Worm (Caenorhabditis elegans) whole organism, mixed stage, embryonic: ENCODE data around the gene nos-3.

ENCODE experiments used
- bed-3 ChIP-seq: fragments of 200-800 bp; sonication (Bioruptor generic); optimal IDR thresholded peaks from 3 replicates; lab custom pipeline; 2018; ENCODE audit warnings: mild to moderate bottlenecking, missing genetic modification characterization, moderate library complexity, missing compliant biosample characterization
- blmp-1 ChIP-seq: fragments of 150-350 bp; optimal IDR thresholded peaks from 2 replicates; lab custom pipeline; 2014; ENCODE audit warnings: missing biosample characterization, missing genetic modification characterization
- ceh-39 ChIP-seq: fragments of 150-350 bp; optimal IDR thresholded peaks from 2 replicates; lab custom pipeline; 2014; ENCODE audit warnings: missing biosample characterization, missing genetic modification characterization
- elt-1 ChIP-seq: sonication (generic microtip); optimal IDR thresholded peaks from 2 replicates; lab custom pipeline; 2017; ENCODE audit warnings: missing genetic modification characterization, mild to moderate bottlenecking, missing compliant biosample characterization, antibody characterized with exemption, moderate library complexity, borderline replicate concordance; ENCODE audit not compliant: insufficient read depth
- elt-3 ChIP-seq: fragments of 150-350 bp; optimal IDR thresholded peaks from 2 replicates; lab custom pipeline; 2014; ENCODE audit warnings: missing biosample characterization, missing genetic modification characterization
- lin-13 ChIP-seq: fragments of 150-350 bp; optimal IDR thresholded peaks from 2 replicates; lab custom pipeline; 2014; ENCODE audit warnings: missing biosample characterization, missing genetic modification characterization
- nhr-12 ChIP-seq: fragments of 150-350 bp; optimal IDR thresholded peaks from 2 replicates; lab custom pipeline; 2014; ENCODE audit warnings: missing biosample characterization, missing genetic modification characterization
- nhr-2 ChIP-seq: fragments of 150-350 bp; optimal IDR thresholded peaks from 2 replicates; lab custom pipeline; 2014; ENCODE audit warnings: missing biosample characterization, missing genetic modification characterization
- snpc-4 ChIP-seq: fragments of 150-350 bp; optimal IDR thresholded peaks from 2 replicates; lab custom pipeline; 2014; ENCODE audit warnings: missing biosample characterization, missing genetic modification characterization
- unc-62 ChIP-seq: fragments of 150-350 bp; optimal IDR thresholded peaks from 2 replicates; lab custom pipeline; 2014; ENCODE audit warnings: missing biosample characterization, missing genetic modification reagents, missing genetic modification characterization

- TF ChIP-seq blmp-1: no peak
- TF ChIP-seq elt-3: no peak
- TF ChIP-seq bed-3: no peak
- no peak for TF ChIP-seq nhr-2 (tag; lab: Kevin White, UChicago)
- TF ChIP-seq elt-1 (tag; lab: Kevin White, UChicago): no peak
- no peak for TF ChIP-seq nhr-12
- TF ChIP-seq unc-62 (GFP tag; lab: Kevin White, UChicago): no peak
- TF ChIP-seq snpc-4 (tag; lab: Kevin White, UChicago): no peak
- TF ChIP-seq ceh-39 (tag; lab: Kevin White, UChicago): no peak
- TF ChIP-seq lin-13 (tag; lab: Kevin White, UChicago): no peak
These were observed 27.9 kb downstream of the nos-3 start, which contains the start of gene ZK1321.4 for ce11 chrII:9773892-9774581.
